Fruit fly (Drosophila melanogaster) whole organism, embryonic: Measurements from ENCODE around the gene CG9426.

Experiments
- Awh ChIP-seq: fragments of 200-800 bp; sonication (Bioruptor generic); IDR thresholded peaks from 2 replicates; pipeline ENCODE4, ENCODE4 v1.3.6; 2022; ENCODE audit warnings: missing biosample characterization, missing genetic modification characterization
- CG10321 ChIP-seq: fragments of 200-800 bp; sonication (Bioruptor generic); IDR thresholded peaks from 2 replicates; pipeline ENCODE4 v1.3.6; 2022; ENCODE audit warnings: missing biosample characterization, missing genetic modification characterization
- CG11398 ChIP-seq: fragments of 200-800 bp; sonication (Bioruptor generic); optimal IDR thresholded peaks from 2 replicates; lab custom pipeline; 2016; ENCODE audit warnings: missing biosample characterization, missing genetic modification characterization
- CG11723 ChIP-seq: fragments of 200-800 bp; sonication (Bioruptor generic); optimal IDR thresholded peaks from 2 replicates; lab custom pipeline; 2017; ENCODE audit warnings: missing biosample characterization, mild to moderate bottlenecking, missing genetic modification characterization
- CG13287 ChIP-seq: fragments of 200-800 bp; sonication (Bioruptor generic); IDR thresholded peaks from 2 replicates; pipeline ENCODE4 v1.3.6; 2022; ENCODE audit warnings: missing biosample characterization, missing genetic modification characterization; ENCODE audit not compliant: partially characterized antibody
- CG13424 ChIP-seq: fragments of 200-800 bp; sonication (Bioruptor generic); optimal IDR thresholded peaks from 2 replicates; lab custom pipeline; 2019; ENCODE audit warnings: missing biosample characterization, mild to moderate bottlenecking, missing genetic modification characterization, moderate library complexity
- CG13894 ChIP-seq: fragments of 200-800 bp; sonication (Bioruptor generic); optimal IDR thresholded peaks from 3 replicates; lab custom pipeline; 2018; ENCODE audit warnings: missing biosample characterization, mild to moderate bottlenecking, missing genetic modification characterization, moderate library complexity
- CG14014 ChIP-seq: fragments of 200-800 bp; sonication (Bioruptor generic); IDR thresholded peaks from 2 replicates; pipeline ENCODE4 v1.3.6; 2022; ENCODE audit warnings: missing biosample characterization, missing genetic modification characterization
- CG14860 ChIP-seq: fragments of 200-800 bp; sonication (Bioruptor generic); IDR thresholded peaks from 3 replicates; pipeline ENCODE4 v1.3.6; 2022; ENCODE audit warnings: missing biosample characterization, missing genetic modification characterization; ENCODE audit not compliant: partially characterized antibody
- CG16779 ChIP-seq: fragments of 200-800 bp; sonication (Bioruptor generic); IDR thresholded peaks from 2 replicates; pipeline ENCODE4 v1.3.6; 2022; ENCODE audit warnings: missing biosample characterization, missing genetic modification characterization
- CG17359 ChIP-seq: fragments of 200-800 bp; sonication (Bioruptor generic); optimal IDR thresholded peaks from 3 replicates; lab custom pipeline; 2018; ENCODE audit warnings: missing biosample characterization, mild to moderate bottlenecking, missing genetic modification characterization, moderate library complexity
- CG2202 ChIP-seq: fragments of 200-800 bp; sonication (Bioruptor generic); optimal IDR thresholded peaks from 2 replicates; lab custom pipeline; 2018; ENCODE audit warnings: missing biosample characterization, mild to moderate bottlenecking, missing genetic modification characterization
- CG31365 ChIP-seq: fragments of 200-800 bp; sonication (Bioruptor generic); optimal IDR thresholded peaks from 2 replicates; lab custom pipeline; 2018; ENCODE audit warnings: missing biosample characterization, mild to moderate bottlenecking, missing genetic modification characterization
- CG3726 ChIP-seq: fragments of 200-800 bp; sonication (Bioruptor generic); IDR thresholded peaks from 3 replicates; pipeline ENCODE4, ENCODE4 v1.3.6; 2022; ENCODE audit warnings: missing biosample characterization, missing genetic modification characterization
- CG4730 ChIP-seq: fragments of 200-800 bp; sonication (Bioruptor generic); IDR thresholded peaks from 2 replicates; pipeline ENCODE4 v1.3.6; 2022; ENCODE audit warnings: missing biosample characterization, missing genetic modification characterization
- CG7372 ChIP-seq: fragments of 200-800 bp; sonication (Bioruptor generic); IDR thresholded peaks from 2 replicates; pipeline ENCODE4 v1.3.6; 2022; ENCODE audit warnings: missing biosample characterization, missing genetic modification characterization
- CG8290 ChIP-seq, 3 experiments: fragments of 200-800 bp; sonication (Bioruptor generic); optimal IDR thresholded peaks; 2 replicates each; lab custom pipeline; 2016 to 2019; ENCODE audit warnings: missing biosample characterization in 3 of 3, missing genetic modification characterization in 3 of 3, mild to moderate bottlenecking in 2 of 3, moderate library complexity in 1 of 3
- CG8924 ChIP-seq: fragments of 200-800 bp; optimal IDR thresholded peaks from 3 replicates; lab custom pipeline; 2019; ENCODE audit warnings: missing biosample characterization, mild to moderate bottlenecking, missing genetic modification characterization, moderate library complexity
- CG9876 ChIP-seq: fragments of 200-800 bp; sonication (Bioruptor generic); optimal IDR thresholded peaks from 2 replicates; lab custom pipeline; 2016; ENCODE audit warnings: missing biosample characterization, missing genetic modification characterization
- H15 ChIP-seq: fragments of 200-800 bp; sonication (Bioruptor generic); IDR thresholded peaks from 3 replicates; pipeline ENCODE4 v1.3.6; 2022; ENCODE audit warnings: missing biosample characterization, missing genetic modification characterization
- H2.0 ChIP-seq: fragments of 200-800 bp; sonication (Bioruptor generic); IDR thresholded peaks from 2 replicates; pipeline ENCODE4 v1.3.6; 2022; ENCODE audit warnings: missing biosample characterization, missing genetic modification characterization
- Hr78 ChIP-seq, 2 experiments: fragments of 200-800 bp in 1 of 2; fragments of >200 bp in 1 of 2; sonication (Bioruptor generic) in 1 of 2; optimal IDR thresholded peaks; 2 replicates each; lab custom pipeline; 2017 to 2019; ENCODE audit warnings: missing biosample characterization in 2 of 2, missing genetic modification characterization in 2 of 2, mild to moderate bottlenecking in 1 of 2, moderate library complexity in 1 of 2
- Mes4 ChIP-seq: fragments of 200-800 bp; sonication (Bioruptor generic); optimal IDR thresholded peaks from 2 replicates; lab custom pipeline; 2016; ENCODE audit warnings: missing biosample characterization, missing genetic modification characterization
- NFAT ChIP-seq: fragments of 200-800 bp; sonication (Bioruptor generic); IDR thresholded peaks from 2 replicates; pipeline ENCODE4 v1.3.6; 2022; ENCODE audit warnings: missing biosample characterization, missing genetic modification characterization
- Nf-YC ChIP-seq: fragments of 200-800 bp; optimal IDR thresholded peaks from 3 replicates; lab custom pipeline; 2019; ENCODE audit warnings: missing biosample characterization, mild to moderate bottlenecking, missing genetic modification characterization, moderate library complexity
- Pdp1 ChIP-seq, 2 experiments: fragments of 200-800 bp; sonication (Bioruptor generic); optimal IDR thresholded peaks; 3 replicates each; lab custom pipeline; 2016; ENCODE audit warnings: missing biosample characterization in 2 of 2, missing genetic modification characterization in 2 of 2, mild to moderate bottlenecking in 1 of 2, moderate library complexity in 1 of 2
- Side ChIP-seq: fragments of 200-800 bp; sonication (Bioruptor generic); optimal IDR thresholded peaks from 2 replicates; lab custom pipeline; 2016; ENCODE audit warnings: missing biosample characterization, missing genetic modification characterization
- Sox100B ChIP-seq: fragments of 200-800 bp; sonication (Bioruptor generic); optimal IDR thresholded peaks from 3 replicates; lab custom pipeline; 2018; ENCODE audit warnings: missing biosample characterization, mild to moderate bottlenecking, missing genetic modification characterization
- Ssrp ChIP-seq: fragments of 200-800 bp; sonication (Bioruptor generic); optimal IDR thresholded peaks from 2 replicates; lab custom pipeline; 2018; ENCODE audit warnings: missing biosample characterization, mild to moderate bottlenecking, missing genetic modification characterization, moderate library complexity
- Xbp1 ChIP-seq: fragments of 200-800 bp; sonication (Bioruptor generic); optimal IDR thresholded peaks from 3 replicates; lab custom pipeline; 2016; ENCODE audit warnings: missing biosample characterization, mild to moderate bottlenecking, missing genetic modification characterization
- bbx ChIP-seq: fragments of 200-800 bp; sonication (Bioruptor generic); IDR thresholded peaks from 2 replicates; pipeline ENCODE4 v1.3.6; 2022; ENCODE audit warnings: missing biosample characterization, missing genetic modification characterization; ENCODE audit not compliant: partially characterized antibody
- cad ChIP-seq: fragments of >200 bp; optimal IDR thresholded peaks from 2 replicates; lab custom pipeline; 2017; ENCODE audit warnings: missing biosample characterization, missing genetic modification characterization
- exex ChIP-seq: fragments of 200-800 bp; sonication (Bioruptor generic); optimal IDR thresholded peaks from 4 replicates; lab custom pipeline; 2018; ENCODE audit warnings: missing biosample characterization, mild to moderate bottlenecking, missing genetic modification characterization, moderate library complexity
- gcm2 ChIP-seq: fragments of 200-800 bp; sonication (Bioruptor generic); optimal IDR thresholded peaks from 2 replicates; lab custom pipeline; 2016; ENCODE audit warnings: missing biosample characterization, missing genetic modification characterization
- gt ChIP-seq: fragments of 200-800 bp; sonication (Bioruptor generic); IDR thresholded peaks from 2 replicates; pipeline ENCODE4 v1.3.6; 2022; ENCODE audit warnings: missing biosample characterization, missing genetic modification characterization
- her ChIP-seq: fragments of 200-800 bp; sonication (Bioruptor generic); optimal IDR thresholded peaks from 2 replicates; lab custom pipeline; 2016; ENCODE audit warnings: missing biosample characterization, missing genetic modification characterization
- hth ChIP-seq: fragments of >200 bp; optimal IDR thresholded peaks from 2 replicates; lab custom pipeline; 2017; ENCODE audit warnings: inconsistent platforms
- ind ChIP-seq: fragments of 200-800 bp; sonication (Bioruptor generic); optimal IDR thresholded peaks from 3 replicates; lab custom pipeline; 2016; ENCODE audit warnings: missing biosample characterization, missing genetic modification characterization
- jumu ChIP-seq: fragments of 200-800 bp; sonication (Bioruptor generic); optimal IDR thresholded peaks from 3 replicates; lab custom pipeline; 2016; ENCODE audit warnings: missing biosample characterization, missing genetic modification characterization
- ken ChIP-seq: fragments of 200-800 bp; sonication (Bioruptor generic); IDR thresholded peaks from 3 replicates; pipeline ENCODE4 v1.3.6; 2022; ENCODE audit warnings: missing biosample characterization, missing genetic modification characterization
- lbe ChIP-seq: fragments of 200-800 bp; sonication (Bioruptor generic); optimal IDR thresholded peaks from 2 replicates; lab custom pipeline; 2016; ENCODE audit warnings: missing biosample characterization, mild to moderate bottlenecking, missing genetic modification characterization
- maf-S ChIP-seq: fragments of 200-800 bp; sonication (Bioruptor generic); optimal IDR thresholded peaks from 2 replicates; lab custom pipeline; 2016; ENCODE audit warnings: missing biosample characterization, missing genetic modification characterization
- nom ChIP-seq: fragments of 200-800 bp; sonication (Bioruptor generic); optimal IDR thresholded peaks from 2 replicates; lab custom pipeline; 2017; ENCODE audit warnings: missing biosample characterization, missing genetic modification characterization, mild to moderate bottlenecking, moderate library complexity, missing genetic modification reagents
- p53 ChIP-seq: fragments of 200-800 bp; sonication (Bioruptor generic); optimal IDR thresholded peaks from 2 replicates; lab custom pipeline; 2016; ENCODE audit warnings: missing biosample characterization, missing genetic modification characterization
- pho ChIP-seq: fragments of 200-800 bp; sonication (Bioruptor generic); optimal IDR thresholded peaks from 2 replicates; lab custom pipeline; 2016; ENCODE audit warnings: missing biosample characterization, missing genetic modification characterization
- row ChIP-seq: fragments of 200-800 bp; sonication (Bioruptor generic); IDR thresholded peaks from 3 replicates; pipeline ENCODE4 v1.3.6; 2022; ENCODE audit warnings: missing biosample characterization, missing genetic modification characterization
- sd ChIP-seq: fragments of 200-800 bp; sonication (Bioruptor generic); optimal IDR thresholded peaks from 3 replicates; lab custom pipeline; 2018; ENCODE audit warnings: missing biosample characterization, mild to moderate bottlenecking, missing genetic modification characterization, moderate library complexity
- sens ChIP-seq: fragments of 200-800 bp; sonication (Bioruptor generic); peaks from one replicate; lab custom pipeline; 2016; ENCODE audit warnings: missing biosample characterization, missing genetic modification characterization
- seq ChIP-seq: fragments of 200-800 bp; sonication (Bioruptor generic); IDR thresholded peaks from 2 replicates; pipeline ENCODE4 v1.3.6; 2022; ENCODE audit warnings: missing biosample characterization, missing genetic modification characterization
- tap ChIP-seq: fragments of 200-800 bp; optimal IDR thresholded peaks from 3 replicates; lab custom pipeline; 2019; ENCODE audit warnings: missing biosample characterization, mild to moderate bottlenecking, missing genetic modification characterization, moderate library complexity
- wor ChIP-seq: fragments of 200-800 bp; sonication (Bioruptor generic); IDR thresholded peaks from 2 replicates; pipeline ENCODE4 v1.3.6; 2022; ENCODE audit warnings: missing biosample characterization, missing genetic modification characterization

CG9426 gene

DNA sequence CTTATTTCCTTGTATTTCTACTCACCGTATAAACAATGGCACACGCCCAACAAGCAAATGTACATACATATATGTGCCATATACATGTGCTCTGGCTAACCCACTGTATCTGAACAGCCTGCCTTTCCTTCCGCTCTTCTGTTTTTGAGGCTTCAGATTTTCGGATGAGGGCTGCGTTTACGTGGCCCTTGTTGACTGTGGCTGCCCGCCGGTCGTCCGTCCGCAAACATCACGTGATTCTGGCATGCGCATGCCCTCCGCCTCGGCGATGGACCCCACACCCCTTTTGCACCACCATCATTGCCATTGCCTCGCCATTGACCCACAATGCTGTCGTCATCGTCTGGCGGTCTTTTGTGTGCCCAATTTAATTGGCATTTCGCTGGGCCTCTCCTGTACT lies 14.5 kb downstream of the CG9426 start (continued):
- TF ChIP-seq Side (GFP tag; lab: Kevin White, UChicago) (peak; percentile 27), Ssrp (tag; lab: Kevin White, UChicago) (no peak), Pdp1 (GFP tag; optimal IDR thresholded peaks at IDR 0.05; lab: Kevin White, UChicago) (peak in 1 of 2 experiments; percentile 46), Sox100B (GFP tag; lab: Kevin White, UChicago) (peak; percentile 9), CG13894 (tag; lab: Kevin White, UChicago) (peak; percentile 93), CG2202 (tag; lab: Kevin White, UChicago) (peak; percentile 3), CG3726 (GFP tag; lab: Robert Waterston, UW) (no peak), lbe (GFP tag; lab: Kevin White, UChicago) (no peak), CG4730 (GFP tag; lab: Robert Waterston, UW) (0 out of 2 replicates have a peak, but pooled peaks have one; percentile 24), CG10321 (GFP tag; lab: Robert Waterston, UW) (no peak), Awh (peak; percentile 49; the same call in 1 of the 2 replicates), seq (GFP tag; lab: Robert Waterston, UW) (no peak), maf-S (no peak), Mes4 (GFP tag; lab: Kevin White, UChicago) (no peak), Nf-YC (tag; lab: Kevin White, UChicago) (peak; percentile 38), her (GFP tag; lab: Kevin White, UChicago) (no peak), CG16779 (GFP tag; lab: Robert Waterston, UW) (no peak), sens (peak; percentile 57), ken (GFP tag; lab: Robert Waterston, UW) (no peak), NFAT (no peak), CG14860 (GFP tag; lab: Robert Waterston, UW) (no peak), CG17359 (peak; percentile 20), CG11723 (GFP tag; lab: Kevin White, UChicago) (peak; percentile 30), CG8290 (GFP tag; optimal IDR thresholded peaks at IDR 0.05; lab: Kevin White, UChicago) (peak; percentile 17), CG8290 (tag; optimal IDR thresholded peaks at IDR 0.05; lab: Kevin White, UChicago) (peak in 1 of 2 experiments; percentile 56), cad (GFP tag; lab: Kevin White, UChicago) (no peak), CG31365 (tag; lab: Kevin White, UChicago) (peak; percentile 41), Xbp1 (GFP tag; lab: Kevin White, UChicago) (peak; percentile 47), CG11398 (GFP tag; lab: Kevin White, UChicago) (peak; percentile 53), CG13287 (GFP tag; lab: Robert Waterston, UW) (peak; percentile 14; the same call in 1 of the 2 replicates), sd (tag; lab: Kevin White, UChicago) (peak; percentile 84), CG7372 (GFP tag; lab: Robert Waterston, UW) (no peak), row (GFP tag; lab: Robert Waterston, UW) (no peak), wor (no peak), ind (GFP tag; lab: Kevin White, UChicago) (no peak), nom (GFP tag; lab: Kevin White, UChicago) (peak; percentile 53), CG14014 (0 out of 2 replicates have a peak, but pooled peaks have one; percentile 9), p53 (peak; percentile 25), H2.0 (GFP tag; lab: Robert Waterston, UW) (no peak), gcm2 (GFP tag; lab: Kevin White, UChicago) (no peak), CG9876 (GFP tag; lab: Kevin White, UChicago) (peak; percentile 62), Hr78 (GFP tag; optimal IDR thresholded peaks at IDR 0.05; lab: Kevin White, UChicago) (peak in 1 of 2 experiments; percentile 17), gt (GFP tag; lab: Robert Waterston, UW) (no peak), CG13424 (tag; lab: Kevin White, UChicago) (peak; percentile 29), tap (tag; lab: Kevin White, UChicago) (no peak), hth (lab: Kevin White, UChicago) (no peak), pho (GFP tag; lab: Kevin White, UChicago) (peak; percentile 64), jumu (no peak), H15 (GFP tag; lab: Robert Waterston, UW) (no peak), bbx (GFP tag; lab: Robert Waterston, UW) (no peak), exex (tag; lab: Kevin White, UChicago) (no peak), CG8924 (tag; lab: Kevin White, UChicago) (peak; percentile 23)
